Fruit fly (Drosophila melanogaster): ENCODE measurements around the gene CG13251.

DNA sequence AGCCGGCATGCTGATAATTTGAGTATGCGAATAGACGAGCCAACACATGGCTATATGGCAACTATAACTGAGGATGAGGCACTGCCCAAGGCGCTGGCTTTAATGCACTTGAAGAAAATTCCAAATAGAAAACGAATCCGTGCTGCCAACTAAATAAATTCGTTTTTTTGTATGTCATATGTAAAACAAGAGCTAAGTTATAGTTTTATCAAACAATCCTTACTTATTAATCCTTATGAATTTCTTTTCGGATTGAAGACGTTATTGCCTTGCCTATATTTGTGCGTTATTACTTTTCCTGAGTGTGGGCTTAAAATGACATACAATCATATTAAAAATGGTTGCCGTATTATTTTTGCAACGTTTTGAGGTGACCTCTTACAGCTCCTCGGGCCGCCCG is 39.5 kb downstream of the CG13251 start:
- TF ChIP-seq Sin3A (optimal IDR thresholded peaks at IDR 0.05) (no peak), insv (optimal IDR thresholded peaks at IDR 0.05) (no peak), h (optimal IDR thresholded peaks at IDR 0.05) (no peak), ttk (optimal IDR thresholded peaks at IDR 0.05) (no peak), Myc (optimal IDR thresholded peaks at IDR 0.05) (no peak)
